Fruit fly (Drosophila melanogaster) whole organism: ENCODE results near the gene CG13457.

ENCODE experiments used
- CG8478 ChIP-seq: fragments of >200 bp; optimal IDR thresholded peaks from 2 replicates; lab custom pipeline; 2018; ENCODE audit warnings: inconsistent platforms
- pan ChIP-seq: fragments of >200 bp; optimal IDR thresholded peaks from 2 replicates; lab custom pipeline; 2017
- psq ChIP-seq: fragments of >200 bp; optimal IDR thresholded peaks from 2 replicates; lab custom pipeline; 2017

dm6 chr3L:15172404-15173055 lies 41.4 kb upstream of the CG13457 start:
- TF ChIP-seq pan (lab: Kevin White, UChicago) (no peak), psq (no peak), CG8478 (lab: Kevin White, UChicago) (no peak)
